Worm (Caenorhabditis elegans) whole organism, early embryonic: Measurements from ENCODE around the gene tos-1.

Experiments
- B0310.2 ChIP-seq: sonication (generic microtip); optimal IDR thresholded peaks from 2 replicates; lab custom pipeline; 2016; ENCODE audit warnings: mild to moderate bottlenecking, missing genetic modification characterization, missing compliant biosample characterization
- F13C5.2 ChIP-seq: sonication (generic microtip); optimal IDR thresholded peaks from 2 replicates; lab custom pipeline; 2017; ENCODE audit warnings: mild to moderate bottlenecking, missing genetic modification characterization, inconsistent platforms, missing compliant biosample characterization
- aly-1 ChIP-seq: sonication (generic microtip); optimal IDR thresholded peaks from 2 replicates; lab custom pipeline; 2016; ENCODE audit warnings: missing genetic modification characterization, missing compliant biosample characterization
- ama-1 ChIP-seq: fragments of 150-350 bp; optimal IDR thresholded peaks from 2 replicates; lab custom pipeline; 2014
- ceh-36 ChIP-seq: sonication (generic microtip); optimal IDR thresholded peaks from 2 replicates; lab custom pipeline; 2016; ENCODE audit warnings: missing genetic modification characterization, inconsistent platforms, missing compliant biosample characterization
- ets-7 ChIP-seq: sonication (generic microtip); optimal IDR thresholded peaks from 2 replicates; lab custom pipeline; 2016; ENCODE audit warnings: missing genotype, missing genetic modification characterization, missing compliant biosample characterization
- flt-1 ChIP-seq: fragments of 200-800 bp; sonication (Bioruptor generic); IDR thresholded peaks from 2 replicates; pipeline ENCODE4 v1.3.6; 2022; ENCODE audit warnings: missing genetic modification characterization, missing compliant biosample characterization
- scrt-1 ChIP-seq: fragments of 200-800 bp; sonication (Bioruptor generic); IDR thresholded peaks from 2 replicates; pipeline ENCODE4 v1.3.6; 2022; ENCODE audit warnings: missing genetic modification characterization, missing compliant biosample characterization
- sea-1 ChIP-seq: fragments of 200-800 bp; sonication (Bioruptor generic); conservative IDR thresholded peaks from 2 replicates; pipeline ENCODE4 v1.3.6; 2022; ENCODE audit warnings: missing genetic modification characterization, missing compliant biosample characterization
- tbx-11 ChIP-seq: fragments of 200-800 bp; sonication (Bioruptor generic); IDR thresholded peaks from 2 replicates; pipeline ENCODE4 v1.3.6; 2022; ENCODE audit warnings: missing genetic modification characterization, missing compliant biosample characterization
- tbx-37 ChIP-seq: fragments of 200-800 bp; sonication (Bioruptor generic); conservative IDR thresholded peaks from 2 replicates; pipeline ENCODE4 v1.3.6; 2022; ENCODE audit warnings: missing genetic modification reagents, missing genetic modification characterization, missing compliant biosample characterization

DNA sequence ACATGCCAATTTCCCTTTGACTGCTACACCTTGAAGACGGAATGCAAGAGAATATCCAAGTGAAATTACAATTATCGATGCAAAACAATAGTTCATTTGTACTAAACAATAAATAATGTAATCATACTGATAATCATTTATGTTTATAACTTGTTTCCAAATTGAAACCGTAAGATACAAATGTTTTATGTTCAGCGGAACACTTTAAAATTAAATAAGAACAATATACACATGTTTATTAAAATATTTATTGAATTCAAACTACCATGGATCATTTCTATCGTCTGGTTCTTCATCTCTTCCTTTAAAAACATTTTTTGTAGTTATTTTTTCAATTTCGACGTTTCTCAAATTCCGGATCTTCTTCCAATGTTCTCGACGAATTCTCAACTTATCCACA, 11.4 kb upstream of the tos-1 start, which contains the start of gene ttr-40:
- no peak for TF ChIP-seq flt-1 (GFP tag; lab: Robert Waterston, UW)
- no peak for TF ChIP-seq ama-1 (lab: Kevin White, UChicago)
- no peak for TF ChIP-seq aly-1 (tag; lab: Kevin White, UChicago)
- TF ChIP-seq sea-1 (GFP tag; lab: Robert Waterston, UW) = no peak
- TF ChIP-seq tbx-37 (GFP tag; lab: Robert Waterston, UW) = no peak
- TF ChIP-seq tbx-11 (GFP tag; lab: Robert Waterston, UW) = no peak
- no peak for TF ChIP-seq ets-7 (tag; lab: Kevin White, UChicago)
- TF ChIP-seq B0310.2 (tag; lab: Kevin White, UChicago) = no peak
- no peak for TF ChIP-seq ceh-36 (tag; lab: Kevin White, UChicago)
- TF ChIP-seq F13C5.2 (tag; lab: Kevin White, UChicago) = no peak
- no peak for TF ChIP-seq scrt-1 (GFP tag; lab: Robert Waterston, UW)
